Fruit fly (Drosophila melanogaster): ENCODE data around the gene t-cup.
A peak's percentile ranks its signal among the peaks of the same experiment; 100 is the strongest.

t-cup gene

dm6 chr2L:12542018-12542417 is 44.9 kb upstream of the t-cup start:
- TF ChIP-seq CG7045 (GFP tag; optimal IDR thresholded peaks at IDR 0.05) (no peak), CG12768 (GFP tag; optimal IDR thresholded peaks at IDR 0.05) (no peak), CG1620 (GFP tag; optimal IDR thresholded peaks at IDR 0.05) (no peak), bab1 (GFP tag; optimal IDR thresholded peaks at IDR 0.05) (peak; percentile 34), CG14711 (tag; optimal IDR thresholded peaks at IDR 0.05) (peak; percentile 12), CG7101 (tag; optimal IDR thresholded peaks at IDR 0.05) (peak; percentile 33), CG5204 (GFP tag; optimal IDR thresholded peaks at IDR 0.05) (no peak), Crg-1 (GFP tag; optimal IDR thresholded peaks at IDR 0.05) (no peak), Mnt (GFP tag; optimal IDR thresholded peaks at IDR 0.05) (no peak), cnc (optimal IDR thresholded peaks at IDR 0.05) (no peak), kay (GFP tag; ENCODE audit: borderline replicate concordance) (peak; percentile 28)

DNA sequence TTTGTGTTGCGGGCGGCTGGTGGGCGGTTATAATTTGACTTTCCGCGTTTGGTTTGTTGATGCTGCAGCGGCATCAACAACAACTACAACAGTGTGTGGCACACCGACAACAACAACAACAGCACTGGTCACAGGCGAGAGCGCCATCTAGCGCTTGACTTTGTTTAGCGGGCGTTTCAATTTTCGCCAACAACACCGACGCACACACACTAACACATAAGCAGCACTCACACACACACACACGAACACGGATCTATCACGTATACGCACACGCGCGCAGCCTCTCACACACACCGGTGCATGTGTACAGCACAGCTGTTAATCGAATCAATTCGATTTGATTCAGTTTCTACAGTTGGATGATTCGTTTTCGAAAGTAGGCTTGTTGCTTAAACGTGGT is 43.1 kb upstream of the t-cup start:
- TF ChIP-seq pad (GFP tag; optimal IDR thresholded peaks at IDR 0.05) = no peak

- TF ChIP-seq Hr96 (GFP tag; optimal IDR thresholded peaks at IDR 0.05) (no peak), toe (GFP tag; optimal IDR thresholded peaks at IDR 0.05) (no peak), CG1620 (GFP tag; optimal IDR thresholded peaks at IDR 0.05) (no peak), CG12768 (GFP tag; optimal IDR thresholded peaks at IDR 0.05) (no peak), CG14711 (tag; optimal IDR thresholded peaks at IDR 0.05) (no peak), CG5204 (GFP tag; optimal IDR thresholded peaks at IDR 0.05) (no peak), CG11617 (GFP tag; optimal IDR thresholded peaks at IDR 0.05) (no peak), pad (GFP tag; optimal IDR thresholded peaks at IDR 0.05) (no peak), cnc (optimal IDR thresholded peaks at IDR 0.05) (no peak), CG33017 (tag; optimal IDR thresholded peaks at IDR 0.05) (no peak), kay (GFP tag; ENCODE audit: borderline replicate concordance) (no peak), bab1 (GFP tag; optimal IDR thresholded peaks at IDR 0.05) (no peak), CG7101 (tag; optimal IDR thresholded peaks at IDR 0.05) (no peak), ovo (GFP tag; optimal IDR thresholded peaks at IDR 0.05) (no peak), tj (GFP tag; optimal IDR thresholded peaks at IDR 0.05) (no peak), Crg-1 (GFP tag; optimal IDR thresholded peaks at IDR 0.05) (no peak), Mnt (GFP tag; optimal IDR thresholded peaks at IDR 0.05) (no peak), Clk (GFP tag; optimal IDR thresholded peaks at IDR 0.05) (no peak), cic (GFP tag; optimal IDR thresholded peaks at IDR 0.05) (no peak)
Observed at dm6 chr2L:12539334-12539733, 42.2 kb upstream of the t-cup start.

DNA sequence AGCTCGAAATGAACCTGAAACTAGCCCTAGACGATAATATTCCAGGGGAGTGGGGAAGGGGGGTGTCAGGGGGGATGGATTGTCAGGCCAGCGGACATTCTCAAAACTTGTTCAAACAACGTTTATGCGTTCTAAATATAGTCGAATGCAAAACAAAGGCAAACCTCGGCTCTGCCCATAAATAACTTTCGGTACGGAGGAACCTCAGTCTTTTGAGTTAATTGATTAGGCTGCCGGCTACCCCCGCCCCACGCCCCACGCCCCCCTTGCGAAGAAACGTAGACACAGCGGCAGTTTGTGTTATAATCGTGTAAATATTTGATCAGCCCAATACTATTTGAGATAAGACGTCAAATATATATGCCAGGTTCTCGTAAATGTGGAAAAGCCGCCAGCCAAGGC is 38.5 kb upstream of the t-cup start:
- peak; percentile 13 for TF ChIP-seq Clk (GFP tag; optimal IDR thresholded peaks at IDR 0.05)
- peak; percentile 75 for TF ChIP-seq Mnt (GFP tag; optimal IDR thresholded peaks at IDR 0.05)
- TF ChIP-seq tj (GFP tag; optimal IDR thresholded peaks at IDR 0.05) = peak; percentile 16
- TF ChIP-seq toe (GFP tag; optimal IDR thresholded peaks at IDR 0.05) = no peak
- no peak for TF ChIP-seq bab1 (GFP tag; optimal IDR thresholded peaks at IDR 0.05)
- peak; percentile 62 for TF ChIP-seq CG14711 (tag; optimal IDR thresholded peaks at IDR 0.05)
- peak; percentile 13 for TF ChIP-seq CG1620 (GFP tag; optimal IDR thresholded peaks at IDR 0.05)
- peak; percentile 100 for TF ChIP-seq cic (GFP tag; optimal IDR thresholded peaks at IDR 0.05)
- TF ChIP-seq pad (GFP tag; optimal IDR thresholded peaks at IDR 0.05) = peak; percentile 36
- no peak for TF ChIP-seq cnc (optimal IDR thresholded peaks at IDR 0.05)
- TF ChIP-seq CG11617 (GFP tag; optimal IDR thresholded peaks at IDR 0.05) = peak; percentile 67
- TF ChIP-seq CG33017 (tag; optimal IDR thresholded peaks at IDR 0.05) = peak; percentile 69
- no peak for TF ChIP-seq CG5204 (GFP tag; optimal IDR thresholded peaks at IDR 0.05)
- TF ChIP-seq CG12768 (GFP tag; optimal IDR thresholded peaks at IDR 0.05) = peak; percentile 86
- peak; percentile 44 for TF ChIP-seq ovo (GFP tag; optimal IDR thresholded peaks at IDR 0.05)
- TF ChIP-seq CG7045 (GFP tag; optimal IDR thresholded peaks at IDR 0.05) = peak; percentile 72
- no peak for TF ChIP-seq Hr96 (GFP tag; optimal IDR thresholded peaks at IDR 0.05)
- TF ChIP-seq Crg-1 (GFP tag; optimal IDR thresholded peaks at IDR 0.05) = peak; percentile 66
- TF ChIP-seq kay (GFP tag; ENCODE audit: borderline replicate concordance) = peak; percentile 90
- peak; percentile 66 for TF ChIP-seq CG7101 (tag; optimal IDR thresholded peaks at IDR 0.05)

dm6 chr2L:12533671-12534402 is 36.7 kb upstream of the t-cup start:
- TF ChIP-seq cic (GFP tag; optimal IDR thresholded peaks at IDR 0.05) (no peak), kay (GFP tag; ENCODE audit: borderline replicate concordance) (no peak), CG12768 (GFP tag; optimal IDR thresholded peaks at IDR 0.05) (no peak), CG11617 (GFP tag; optimal IDR thresholded peaks at IDR 0.05) (no peak), ovo (GFP tag; optimal IDR thresholded peaks at IDR 0.05) (no peak), tj (GFP tag; optimal IDR thresholded peaks at IDR 0.05) (no peak), Clk (GFP tag; optimal IDR thresholded peaks at IDR 0.05) (no peak), toe (GFP tag; optimal IDR thresholded peaks at IDR 0.05) (no peak), bab1 (GFP tag; optimal IDR thresholded peaks at IDR 0.05) (no peak), CG7101 (tag; optimal IDR thresholded peaks at IDR 0.05) (no peak), CG1620 (GFP tag; optimal IDR thresholded peaks at IDR 0.05) (no peak), pad (GFP tag; optimal IDR thresholded peaks at IDR 0.05) (no peak), cnc (optimal IDR thresholded peaks at IDR 0.05) (no peak), CG5204 (GFP tag; optimal IDR thresholded peaks at IDR 0.05) (no peak), CG33017 (tag; optimal IDR thresholded peaks at IDR 0.05) (no peak), Hr96 (GFP tag; optimal IDR thresholded peaks at IDR 0.05) (no peak)

DNA sequence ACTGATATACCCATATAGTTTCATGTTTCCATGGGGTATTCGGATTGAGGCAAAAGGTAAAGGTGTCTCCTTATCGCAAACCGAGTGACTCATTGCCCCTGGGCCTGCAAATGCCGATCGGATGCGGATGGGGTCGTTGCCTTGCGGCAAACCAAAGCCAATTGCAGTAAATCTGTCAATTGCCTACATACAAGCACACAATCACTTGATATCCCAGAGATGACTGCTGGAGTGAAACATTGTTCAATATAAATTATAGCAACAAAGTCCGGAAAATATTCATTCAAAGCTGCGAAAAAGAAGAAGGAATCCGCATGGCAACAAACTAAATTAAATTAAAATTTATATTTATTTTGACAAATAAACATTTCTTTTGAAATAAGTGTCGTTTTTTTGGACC is 35.5 kb upstream of the t-cup start:
- TF ChIP-seq Crg-1 (GFP tag; optimal IDR thresholded peaks at IDR 0.05) (no peak), Clk (GFP tag; optimal IDR thresholded peaks at IDR 0.05) (no peak), CG12768 (GFP tag; optimal IDR thresholded peaks at IDR 0.05) (no peak), Hr96 (GFP tag; optimal IDR thresholded peaks at IDR 0.05) (no peak), CG7101 (tag; optimal IDR thresholded peaks at IDR 0.05) (no peak), ovo (GFP tag; optimal IDR thresholded peaks at IDR 0.05) (no peak), tj (GFP tag; optimal IDR thresholded peaks at IDR 0.05) (no peak), kay (GFP tag; ENCODE audit: borderline replicate concordance) (peak; percentile 77)

Data from whole organism, adult.